Fruit fly (Drosophila melanogaster) whole organism, embryonic: Measurements from ENCODE around the gene CG32280.

Experiments
- Awh ChIP-seq: fragments of 200-800 bp; sonication (Bioruptor generic); IDR thresholded peaks from 2 replicates; pipeline ENCODE4, ENCODE4 v1.3.6; 2022; ENCODE audit warnings: missing biosample characterization, missing genetic modification characterization
- B-H1 ChIP-seq: fragments of 200-800 bp; sonication (Bioruptor generic); IDR thresholded peaks from 3 replicates; pipeline ENCODE4 v1.3.6; 2022; ENCODE audit warnings: missing biosample characterization, missing genetic modification characterization
- CG10209 ChIP-seq: fragments of 200-800 bp; sonication (Bioruptor generic); optimal IDR thresholded peaks from 3 replicates; lab custom pipeline; 2017; ENCODE audit warnings: missing biosample characterization, mild to moderate bottlenecking, missing genetic modification characterization, missing genetic modification reagents
- CG11247 ChIP-seq: fragments of 200-800 bp; sonication (Bioruptor generic); IDR thresholded peaks from 2 replicates; pipeline ENCODE4 v1.3.6; 2022; ENCODE audit warnings: missing biosample characterization, missing genetic modification characterization
- CG13775 ChIP-seq: fragments of 200-800 bp; sonication (Bioruptor generic); optimal IDR thresholded peaks from 3 replicates; lab custom pipeline; 2017; ENCODE audit warnings: missing biosample characterization, mild to moderate bottlenecking, missing genetic modification characterization
- CG13894 ChIP-seq: fragments of 200-800 bp; sonication (Bioruptor generic); optimal IDR thresholded peaks from 3 replicates; lab custom pipeline; 2018; ENCODE audit warnings: missing biosample characterization, mild to moderate bottlenecking, missing genetic modification characterization, moderate library complexity
- CG1529 ChIP-seq: fragments of 200-800 bp; sonication (Bioruptor generic); optimal IDR thresholded peaks from 3 replicates; lab custom pipeline; 2018; ENCODE audit warnings: missing biosample characterization, missing genetic modification characterization
- CG16813 ChIP-seq: fragments of 200-800 bp; sonication (Bioruptor generic); IDR thresholded peaks from 3 replicates; pipeline ENCODE4 v1.3.6; 2022; ENCODE audit warnings: missing biosample characterization, missing genetic modification characterization; ENCODE audit not compliant: partially characterized antibody
- CG18764 ChIP-seq: fragments of 200-800 bp; sonication (Bioruptor generic); optimal IDR thresholded peaks from 3 replicates; lab custom pipeline; 2016; ENCODE audit warnings: missing biosample characterization, missing genetic modification characterization
- CG30403 ChIP-seq: fragments of 200-800 bp; sonication (Bioruptor generic); optimal IDR thresholded peaks from 3 replicates; lab custom pipeline; 2016; ENCODE audit warnings: missing biosample characterization, missing genetic modification characterization
- CG3065 ChIP-seq: fragments of 200-800 bp; sonication (Bioruptor generic); optimal IDR thresholded peaks from 2 replicates; lab custom pipeline; 2016; ENCODE audit warnings: missing biosample characterization, missing genetic modification characterization
- CG32772 ChIP-seq: fragments of 200-800 bp; sonication (Bioruptor generic); IDR thresholded peaks from 2 replicates; pipeline ENCODE4 v1.3.6; 2022; ENCODE audit warnings: missing biosample characterization, missing genetic modification characterization
- CG4328 ChIP-seq: fragments of 200-800 bp; sonication (Bioruptor generic); optimal IDR thresholded peaks from 3 replicates; lab custom pipeline; 2017; ENCODE audit warnings: missing biosample characterization, missing genetic modification reagents, missing genetic modification characterization
- CG6254 ChIP-seq: fragments of 200-800 bp; sonication (Bioruptor generic); optimal IDR thresholded peaks from 3 replicates; lab custom pipeline; 2017; ENCODE audit warnings: mild to moderate bottlenecking, missing biosample characterization, missing genetic modification reagents, missing genetic modification characterization
- CG6272 ChIP-seq: fragments of 200-800 bp; sonication (Bioruptor generic); IDR thresholded peaks from 2 replicates; pipeline ENCODE4 v1.3.6; 2022; ENCODE audit warnings: missing biosample characterization, missing genetic modification characterization
- CG6683 ChIP-seq: fragments of 200-800 bp; sonication (Bioruptor generic); optimal IDR thresholded peaks from 2 replicates; lab custom pipeline; 2017; ENCODE audit warnings: missing biosample characterization, mild to moderate bottlenecking, missing genetic modification characterization, missing genetic modification reagents
- CG7372 ChIP-seq: fragments of 200-800 bp; sonication (Bioruptor generic); IDR thresholded peaks from 2 replicates; pipeline ENCODE4 v1.3.6; 2022; ENCODE audit warnings: missing biosample characterization, missing genetic modification characterization
- CG9727 ChIP-seq: fragments of 200-800 bp; sonication (Bioruptor generic); optimal IDR thresholded peaks from 3 replicates; lab custom pipeline; 2017; ENCODE audit warnings: missing biosample characterization, mild to moderate bottlenecking, missing genetic modification characterization
- Chrac-16 ChIP-seq: fragments of 200-800 bp; sonication (Bioruptor generic); optimal IDR thresholded peaks from 3 replicates; lab custom pipeline; 2016; ENCODE audit warnings: missing biosample characterization, missing genetic modification characterization
- Dll ChIP-seq: fragments of 200-800 bp; sonication (Bioruptor generic); IDR thresholded peaks from 4 replicates; pipeline ENCODE4 v1.3.6; 2022; ENCODE audit warnings: missing biosample characterization, missing genetic modification characterization; ENCODE audit not compliant: partially characterized antibody
- Doc2 ChIP-seq: fragments of 200-800 bp; sonication (Bioruptor generic); IDR thresholded peaks from 2 replicates; pipeline ENCODE4 v1.3.6; 2022; ENCODE audit warnings: missing biosample characterization, missing genetic modification characterization
- Eip74EF ChIP-seq, 2 experiments: fragments of 200-800 bp in 1 of 2; fragments of >200 bp in 1 of 2; sonication (Bioruptor generic) in 1 of 2; optimal IDR thresholded peaks; 2 replicates each; lab custom pipeline; 2017 to 2019; ENCODE audit warnings: missing biosample characterization in 2 of 2, missing genetic modification characterization in 2 of 2, mild to moderate bottlenecking in 1 of 2, moderate library complexity in 1 of 2
- Myb ChIP-seq: fragments of 200-800 bp; sonication (Bioruptor generic); optimal IDR thresholded peaks from 2 replicates; lab custom pipeline; 2016; ENCODE audit warnings: missing biosample characterization, missing genetic modification characterization
- NC2α ChIP-seq: fragments of 200-800 bp; sonication (Bioruptor generic); optimal IDR thresholded peaks from 2 replicates; lab custom pipeline; 2016; ENCODE audit warnings: missing biosample characterization, missing genetic modification characterization
- Neu2 ChIP-seq: fragments of 200-800 bp; sonication (Bioruptor generic); optimal IDR thresholded peaks from 3 replicates; lab custom pipeline; 2016; ENCODE audit warnings: missing biosample characterization, missing genetic modification characterization, borderline replicate concordance
- Nf-YA ChIP-seq: fragments of 200-800 bp; sonication (Bioruptor generic); IDR thresholded peaks from 2 replicates; pipeline ENCODE4 v1.3.6; 2022; ENCODE audit warnings: missing biosample characterization, missing genetic modification characterization
- Opbp ChIP-seq: fragments of 200-800 bp; sonication (Bioruptor generic); IDR thresholded peaks from 3 replicates; pipeline ENCODE4 v1.3.6; 2022; ENCODE audit warnings: missing biosample characterization, missing genetic modification characterization; ENCODE audit not compliant: partially characterized antibody
- TFAM ChIP-seq: fragments of 200-800 bp; sonication (Bioruptor generic); optimal IDR thresholded peaks from 2 replicates; lab custom pipeline; 2017; ENCODE audit warnings: missing biosample characterization, missing genetic modification characterization, inconsistent platforms
- Taf1 ChIP-seq: fragments of 200-800 bp; sonication (Bioruptor generic); IDR thresholded peaks from 2 replicates; pipeline ENCODE4 v1.3.6; 2022; ENCODE audit warnings: missing biosample characterization, missing genetic modification characterization
- Trl ChIP-seq, 3 experiments: fragments of >200 bp in 2 of 3; fragments of 200-800 bp in 1 of 3; sonication (Bioruptor generic) in 1 of 3; optimal IDR thresholded peaks; 2 replicates in 1 of 3; 3 replicates in 2 of 3; lab custom pipeline; 2016 to 2017; ENCODE audit warnings: missing biosample characterization in 1 of 3, missing genetic modification characterization in 1 of 3
- aop ChIP-seq: fragments of 200-800 bp; sonication (Bioruptor generic); IDR thresholded peaks from 2 replicates; pipeline ENCODE4 v1.3.6; 2022; ENCODE audit warnings: missing biosample characterization, missing genetic modification characterization
- bigmax ChIP-seq: fragments of 200-800 bp; sonication (Bioruptor generic); optimal IDR thresholded peaks from 2 replicates; lab custom pipeline; 2018; ENCODE audit warnings: missing biosample characterization, mild to moderate bottlenecking, missing genetic modification characterization
- cad ChIP-seq: fragments of >200 bp; optimal IDR thresholded peaks from 2 replicates; lab custom pipeline; 2017; ENCODE audit warnings: missing biosample characterization, missing genetic modification characterization
- cas ChIP-seq: fragments of 200-800 bp; sonication (Bioruptor generic); IDR thresholded peaks from 2 replicates; pipeline ENCODE4 v1.3.6; 2022; ENCODE audit warnings: missing biosample characterization, missing genetic modification characterization
- chif ChIP-seq, 2 experiments: fragments of 200-800 bp; sonication (Bioruptor generic); optimal IDR thresholded peaks; 3 replicates each; lab custom pipeline; 2016; ENCODE audit warnings: missing biosample characterization in 2 of 2, missing genetic modification characterization in 2 of 2
- crc ChIP-seq: fragments of 200-800 bp; sonication (Bioruptor generic); optimal IDR thresholded peaks from 2 replicates; lab custom pipeline; 2016; ENCODE audit warnings: missing biosample characterization, missing genetic modification characterization
- exex ChIP-seq: fragments of 200-800 bp; sonication (Bioruptor generic); optimal IDR thresholded peaks from 4 replicates; lab custom pipeline; 2018; ENCODE audit warnings: missing biosample characterization, mild to moderate bottlenecking, missing genetic modification characterization, moderate library complexity
- ftz-f1 ChIP-seq: fragments of 200-800 bp; sonication (Bioruptor generic); optimal IDR thresholded peaks from 2 replicates; lab custom pipeline; 2016; ENCODE audit warnings: missing biosample characterization, missing genetic modification characterization
- gcm ChIP-seq: fragments of 200-800 bp; sonication (Bioruptor generic); optimal IDR thresholded peaks from 2 replicates; lab custom pipeline; 2019; ENCODE audit warnings: missing biosample characterization, mild to moderate bottlenecking, missing genetic modification characterization, moderate library complexity
- grau ChIP-seq: fragments of 200-800 bp; optimal IDR thresholded peaks from 3 replicates; lab custom pipeline; 2019; ENCODE audit warnings: missing biosample characterization, mild to moderate bottlenecking, missing genetic modification characterization, moderate library complexity
- ind ChIP-seq: fragments of 200-800 bp; sonication (Bioruptor generic); optimal IDR thresholded peaks from 3 replicates; lab custom pipeline; 2016; ENCODE audit warnings: missing biosample characterization, missing genetic modification characterization
- jumu ChIP-seq: fragments of 200-800 bp; sonication (Bioruptor generic); optimal IDR thresholded peaks from 3 replicates; lab custom pipeline; 2016; ENCODE audit warnings: missing biosample characterization, missing genetic modification characterization
- ken ChIP-seq: fragments of 200-800 bp; sonication (Bioruptor generic); IDR thresholded peaks from 3 replicates; pipeline ENCODE4 v1.3.6; 2022; ENCODE audit warnings: missing biosample characterization, missing genetic modification characterization
- lab ChIP-seq: fragments of 200-800 bp; sonication (Bioruptor generic); optimal IDR thresholded peaks from 3 replicates; lab custom pipeline; 2017; ENCODE audit warnings: missing biosample characterization, missing genetic modification characterization, mild to moderate bottlenecking, moderate library complexity, missing genetic modification reagents
- mld ChIP-seq: fragments of 200-800 bp; sonication (Bioruptor generic); IDR thresholded peaks from 3 replicates; pipeline ENCODE4 v1.3.6; 2022; ENCODE audit warnings: missing biosample characterization, missing genetic modification characterization; ENCODE audit not compliant: partially characterized antibody
- pb ChIP-seq: fragments of 200-800 bp; sonication (Bioruptor generic); optimal IDR thresholded peaks from 3 replicates; lab custom pipeline; 2016; ENCODE audit warnings: missing biosample characterization, missing genetic modification characterization
- sqz ChIP-seq: fragments of 200-800 bp; sonication (Bioruptor generic); optimal IDR thresholded peaks from 3 replicates; lab custom pipeline; 2018; ENCODE audit warnings: missing biosample characterization, mild to moderate bottlenecking, missing genetic modification characterization
- sr ChIP-seq: fragments of 200-800 bp; sonication (Bioruptor generic); IDR thresholded peaks from 3 replicates; pipeline ENCODE4 v1.3.6; 2022; ENCODE audit warnings: missing biosample characterization, missing genetic modification characterization
- stc ChIP-seq: fragments of 200-800 bp; sonication (Bioruptor generic); IDR thresholded peaks from 2 replicates; pipeline ENCODE4 v1.3.6; 2022; ENCODE audit warnings: missing biosample characterization, missing genetic modification characterization
- tio ChIP-seq: fragments of 200-800 bp; sonication (Bioruptor generic); optimal IDR thresholded peaks from 2 replicates; lab custom pipeline; 2017; ENCODE audit warnings: missing biosample characterization, missing genetic modification characterization, inconsistent platforms
- unpg ChIP-seq: fragments of 200-800 bp; sonication (Bioruptor generic); optimal IDR thresholded peaks from 3 replicates; lab custom pipeline; 2018; ENCODE audit warnings: missing biosample characterization, mild to moderate bottlenecking, missing genetic modification characterization, moderate library complexity
- zen2 ChIP-seq: fragments of 200-800 bp; sonication (Bioruptor generic); IDR thresholded peaks from 3 replicates; pipeline ENCODE4 v1.3.6; 2022; ENCODE audit warnings: missing biosample characterization, missing genetic modification characterization; ENCODE audit not compliant: partially characterized antibody

CG32280 gene

dm6 chr3L:3194059-3194458 lies 29.1 kb downstream of the CG32280 start (continued):
- TF ChIP-seq TFAM (GFP tag; lab: Kevin White, UChicago) (peak; percentile 75), unpg (peak; percentile 95), CG3065 (peak; percentile 63), Neu2 (no peak), ftz-f1 (GFP tag; lab: Kevin White, UChicago) (no peak), CG11247 (GFP tag; lab: Robert Waterston, UW) (peak; percentile 92), exex (peak; percentile 58), Dll (GFP tag; lab: Robert Waterston, UW) (no peak), ind (GFP tag; lab: Kevin White, UChicago) (peak; percentile 88), cad (no peak), NC2α (GFP tag; lab: Kevin White, UChicago) (no peak), CG13894 (tag; lab: Kevin White, UChicago) (peak; percentile 89), tio (GFP tag; lab: Kevin White, UChicago) (peak; percentile 88), CG4328 (GFP tag; lab: Kevin White, UChicago) (peak; percentile 47), Trl (optimal IDR thresholded peaks at IDR 0.05; lab: Kevin White, UChicago) (no peak), Trl (GFP tag; optimal IDR thresholded peaks at IDR 0.05; lab: Kevin White, UChicago) (peak; percentile 47), Taf1 (GFP tag; lab: Robert Waterston, UW) (peak; percentile 77), Eip74EF (GFP tag; optimal IDR thresholded peaks at IDR 0.05; lab: Kevin White, UChicago) (peak in 1 of 2 experiments; percentile 91), Opbp (no peak), sr (GFP tag; lab: Robert Waterston, UW) (peak; percentile 54; the same call in 1 of the 3 replicates), CG18764 (peak; percentile 85), mld (GFP tag; lab: Robert Waterston, UW) (no peak), Awh (peak; percentile 96), aop (GFP tag; lab: Robert Waterston, UW) (peak; percentile 59; the same call in 1 of the 2 replicates), pb (GFP tag; lab: Kevin White, UChicago) (no peak), CG1529 (GFP tag; lab: Kevin White, UChicago) (peak; percentile 88), chif (GFP tag; optimal IDR thresholded peaks at IDR 0.05; lab: Kevin White, UChicago) (peak; percentile 47 to 57), sqz (GFP tag; lab: Kevin White, UChicago) (no peak), CG7372 (GFP tag; lab: Robert Waterston, UW) (peak; percentile 92), crc (GFP tag; lab: Kevin White, UChicago) (no peak), CG30403 (GFP tag; lab: Kevin White, UChicago) (peak; percentile 85), bigmax (GFP tag; lab: Kevin White, UChicago) (peak; percentile 53), CG13775 (GFP tag; lab: Kevin White, UChicago) (peak; percentile 88), Nf-YA (GFP tag; lab: Robert Waterston, UW) (peak; percentile 88), stc (peak; percentile 93), ken (GFP tag; lab: Robert Waterston, UW) (peak; percentile 89), CG6254 (GFP tag; lab: Kevin White, UChicago) (peak; percentile 93), CG9727 (GFP tag; lab: Kevin White, UChicago) (peak; percentile 94), jumu (GFP tag; lab: Kevin White, UChicago) (peak; percentile 29), CG6683 (GFP tag; lab: Kevin White, UChicago) (peak; percentile 86), cas (GFP tag; lab: Robert Waterston, UW) (peak; percentile 82)

dm6 chr3L:3197464-3197863 lies 32.5 kb downstream of the CG32280 start, which contains the start of gene CG14966:
Gene CG14966 (minus strand): TSS chr3L:3197631.
- TF ChIP-seq Chrac-16 (GFP tag; lab: Kevin White, UChicago) (peak; percentile 4), lab (GFP tag; lab: Kevin White, UChicago) (peak; percentile 14), grau (peak; percentile 34), zen2 (peak; percentile 80), CG32772 (no peak), Taf1 (GFP tag; lab: Robert Waterston, UW) (no peak), CG6272 (GFP tag; lab: Robert Waterston, UW) (no peak), gcm (GFP tag; lab: Kevin White, UChicago) (no peak), Myb (GFP tag; lab: Kevin White, UChicago) (peak; percentile 95), Doc2 (no peak), CG16813 (GFP tag; lab: Robert Waterston, UW) (peak; percentile 91), CG10209 (GFP tag; lab: Kevin White, UChicago) (no peak), B-H1 (GFP tag; lab: Robert Waterston, UW) (no peak)
